Worm (Caenorhabditis elegans) whole organism, L3 larva: Measurements from ENCODE around the gene B0244.15.

Experiments used
- ama-1 ChIP-seq: fragments of 150-350 bp; optimal IDR thresholded peaks from 2 replicates; lab custom pipeline; 2018
- ceh-16 ChIP-seq: sonication (generic microtip); optimal IDR thresholded peaks from 2 replicates; lab custom pipeline; 2017; ENCODE audit warnings: missing biosample characterization, missing genetic modification characterization
- ceh-82 ChIP-seq: fragments of 150-350 bp; optimal IDR thresholded peaks from 2 replicates; lab custom pipeline; 2014; ENCODE audit warnings: missing biosample characterization, missing genetic modification characterization
- elt-2 ChIP-seq: sonication (generic microtip); optimal IDR thresholded peaks from 2 replicates; lab custom pipeline; 2016; ENCODE audit warnings: missing genetic modification reagents, mild to moderate bottlenecking, missing genetic modification characterization, missing compliant biosample characterization
- elt-3 ChIP-seq, 3 experiments: fragments of 150-350 bp in 1 of 3; sonication (generic microtip) in 2 of 3; optimal IDR thresholded peaks; 2 replicates in 2 of 3; 4 replicates in 1 of 3; lab custom pipeline; 2014 to 2017; ENCODE audit warnings: missing biosample characterization in 3 of 3, missing genetic modification characterization in 3 of 3
- snpc-4 ChIP-seq: fragments of 150-350 bp; optimal IDR thresholded peaks from 2 replicates; lab custom pipeline; 2014; ENCODE audit warnings: missing biosample characterization, missing genetic modification characterization
- tbx-2 ChIP-seq: sonication (generic microtip); optimal IDR thresholded peaks from 2 replicates; lab custom pipeline; 2016; ENCODE audit warnings: mild to moderate bottlenecking, missing genetic modification characterization, missing compliant biosample characterization
- zag-1 ChIP-seq: fragments of 150-350 bp; optimal IDR thresholded peaks from 2 replicates; lab custom pipeline; 2014; ENCODE audit warnings: missing biosample characterization, missing genetic modification characterization

DNA sequence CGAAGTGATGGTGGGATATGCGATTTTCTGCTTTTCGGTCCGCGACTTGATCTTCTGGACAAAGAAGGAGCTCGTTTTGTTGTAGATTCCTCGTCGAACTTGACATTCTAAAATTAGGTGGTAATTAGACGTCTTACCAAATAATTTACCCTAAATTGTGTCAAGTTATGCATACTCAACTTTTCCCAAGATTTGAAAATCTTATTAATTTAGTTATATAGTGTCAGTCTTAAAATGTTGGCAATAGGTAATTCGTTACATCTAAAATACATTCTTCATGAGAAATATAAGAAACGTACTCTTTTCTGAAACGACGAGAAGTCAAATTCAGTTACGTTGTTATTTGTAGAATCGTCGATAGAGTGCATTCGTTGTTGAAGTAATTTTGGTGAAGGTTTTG lies 35.6 kb upstream of the B0244.15 start:
- TF ChIP-seq zag-1 (tag; lab: Kevin White, UChicago) (no peak), ceh-16 (tag; lab: Kevin White, UChicago) (no peak), tbx-2 (tag; lab: Kevin White, UChicago) (no peak), snpc-4 (tag; lab: Kevin White, UChicago) (no peak), ama-1 (peak; percentile 19), elt-3 (tag; optimal IDR thresholded peaks at IDR 0.05; lab: Kevin White, UChicago) (no peak), elt-2 (tag; lab: Kevin White, UChicago) (no peak), ceh-82 (no peak)
